Fruit fly (Drosophila melanogaster): ENCODE results near the gene swa.
A peak's percentile ranks its signal among the peaks of the same experiment; 100 is the strongest.

- no peak for TF ChIP-seq Abd-B (GFP tag; optimal IDR thresholded peaks at IDR 0.05)
- TF ChIP-seq usp (GFP tag; optimal IDR thresholded peaks at IDR 0.05) = no peak
- TF ChIP-seq brk (GFP tag; optimal IDR thresholded peaks at IDR 0.05) = peak; percentile 82
- TF ChIP-seq sv (GFP tag; optimal IDR thresholded peaks at IDR 0.05) = no peak
- no peak for TF ChIP-seq lola (GFP tag; optimal IDR thresholded peaks at IDR 0.05)
- peak; percentile 50 to 60 for TF ChIP-seq dl (GFP tag; optimal IDR thresholded peaks at IDR 0.05; ENCODE audit: insufficient read depth in 1 of 2, partially characterized antibody in 2 of 2)
- peak; percentile 90 for TF ChIP-seq CG32264 (GFP tag; optimal IDR thresholded peaks at IDR 0.05)
- TF ChIP-seq Rel (GFP tag; optimal IDR thresholded peaks at IDR 0.05) = peak; percentile 86
- TF ChIP-seq Rel (tag; optimal IDR thresholded peaks at IDR 0.05) = peak; percentile 64
- TF ChIP-seq fru (GFP tag; optimal IDR thresholded peaks at IDR 0.05) = peak; percentile 95
- no peak for TF ChIP-seq Myc (optimal IDR thresholded peaks at IDR 0.05)
Observed at dm6 chrX:6343786-6344537, 21.5 kb downstream of the swa start.
